Worm (Caenorhabditis elegans): Measurements from ENCODE around the gene F42A8.1.

Gene F42A8.1

DNA sequence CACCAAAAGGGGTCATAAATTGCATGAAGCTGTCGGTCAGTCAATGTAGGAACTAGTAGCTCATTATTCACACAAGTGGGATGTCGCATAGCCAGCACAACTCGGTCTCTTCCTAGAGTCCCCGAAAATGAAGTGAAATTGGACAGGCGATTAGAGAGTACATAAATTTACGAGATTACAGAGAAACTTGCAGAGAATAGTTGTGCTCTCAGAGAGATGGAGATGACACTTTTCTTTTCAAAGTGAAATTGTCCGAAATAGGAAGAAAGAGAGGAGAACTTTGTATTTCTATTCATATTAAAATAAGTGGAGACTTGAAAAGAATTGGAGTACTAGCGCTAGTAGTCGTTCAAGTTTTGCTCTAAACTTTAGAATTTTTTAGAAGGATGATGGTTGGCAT, 40.8 kb downstream of the F42A8.1 start:
- TF ChIP-seq mab-5 (tag; optimal IDR thresholded peaks at IDR 0.05) (no peak), sma-9 (GFP tag; optimal IDR thresholded peaks at IDR 0.05) (peak; percentile 32), sma-9 (tag; optimal IDR thresholded peaks at IDR 0.05) (no peak), dmd-4 (tag; optimal IDR thresholded peaks at IDR 0.05) (no peak), lsy-2 (tag; optimal IDR thresholded peaks at IDR 0.05) (peak in 1 of 2 experiments; percentile 15), unc-55 (GFP tag; optimal IDR thresholded peaks at IDR 0.05) (peak; percentile 48)

DNA sequence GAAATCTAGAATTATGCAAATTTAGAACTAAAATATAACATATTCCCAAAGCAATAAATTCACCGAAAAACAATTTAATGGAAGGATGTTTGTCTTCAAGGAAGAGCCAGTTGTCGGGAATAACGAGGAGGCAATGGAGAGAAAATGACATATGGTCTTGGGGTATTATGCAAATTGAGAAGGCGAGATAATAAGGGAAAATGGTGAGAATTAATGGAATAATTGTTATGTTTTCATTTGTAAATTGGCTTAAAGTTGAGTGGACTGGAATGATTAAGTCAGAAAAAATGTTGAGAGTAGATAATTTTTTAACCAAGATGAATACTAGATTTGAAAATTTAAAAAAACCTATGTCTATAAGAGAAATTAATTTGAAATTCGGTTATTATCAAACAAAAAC, 41.5 kb downstream of the F42A8.1 start:
- TF ChIP-seq nhr-10 (tag; optimal IDR thresholded peaks at IDR 0.05) (no peak), ztf-4 (tag; optimal IDR thresholded peaks at IDR 0.05) (no peak), zag-1 (tag; optimal IDR thresholded peaks at IDR 0.05) (no peak), aly-2 (tag; optimal IDR thresholded peaks at IDR 0.05) (no peak), lin-39 (tag; optimal IDR thresholded peaks at IDR 0.05) (no peak), sma-3 (GFP tag; optimal IDR thresholded peaks at IDR 0.05) (no peak), nhr-11 (tag; optimal IDR thresholded peaks at IDR 0.05) (no peak), mab-5 (tag; optimal IDR thresholded peaks at IDR 0.05) (no peak), R02D3.7 (tag; optimal IDR thresholded peaks at IDR 0.05) (no peak)

DNA sequence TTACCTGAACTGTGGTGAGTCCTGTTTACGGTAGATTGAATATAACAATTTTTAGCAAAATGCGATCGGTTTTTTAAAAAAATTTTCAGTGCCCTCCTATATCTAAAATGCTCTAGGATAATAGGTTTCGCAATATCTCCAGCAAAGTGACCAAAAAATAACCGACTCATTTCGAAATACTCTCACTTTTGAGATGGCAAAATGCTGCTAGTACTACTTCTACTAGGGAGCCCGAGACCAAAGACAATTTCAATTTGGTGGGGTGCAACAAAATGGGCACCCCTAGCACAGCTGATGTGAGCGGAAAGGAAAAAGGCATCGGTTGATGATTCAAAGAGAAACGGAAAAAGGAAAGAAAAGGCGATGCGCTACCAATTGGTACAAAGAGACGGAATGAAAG, 42.8 kb downstream of the F42A8.1 start:
- TF ChIP-seq unc-55 (GFP tag; optimal IDR thresholded peaks at IDR 0.05): peak; percentile 9
- no peak for TF ChIP-seq unc-62 (GFP tag; optimal IDR thresholded peaks at IDR 0.05)
- TF ChIP-seq zag-1 (tag; optimal IDR thresholded peaks at IDR 0.05): no peak
- no peak for TF ChIP-seq dmd-4 (tag; optimal IDR thresholded peaks at IDR 0.05)
- no peak for TF ChIP-seq C34F6.9 (tag; optimal IDR thresholded peaks at IDR 0.05)
- TF ChIP-seq mab-5 (tag; optimal IDR thresholded peaks at IDR 0.05): no peak
- TF ChIP-seq nhr-25 (tag; optimal IDR thresholded peaks at IDR 0.05): no peak

DNA sequence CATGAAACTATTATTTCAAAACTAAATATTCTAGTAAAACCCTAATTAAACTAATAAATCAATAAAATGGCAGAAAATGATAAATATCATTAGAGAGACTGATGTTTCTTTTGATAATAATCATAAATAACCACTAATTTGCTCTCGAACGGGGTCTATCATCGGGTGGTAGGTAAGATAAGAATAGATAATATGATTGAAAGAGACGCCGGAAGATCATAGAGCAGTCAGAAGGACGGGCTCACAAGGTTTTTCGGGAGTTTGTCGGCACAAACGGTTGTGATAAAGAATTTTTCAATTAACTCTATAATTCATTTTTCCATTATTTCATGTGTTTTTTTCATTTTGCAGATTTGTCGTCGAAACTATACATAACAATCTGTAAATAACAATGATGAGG, 45.3 kb downstream of the F42A8.1 start:
- TF ChIP-seq F13H6.1 (tag; optimal IDR thresholded peaks at IDR 0.05): peak; percentile 42
- TF ChIP-seq egl-27 (tag; optimal IDR thresholded peaks at IDR 0.05): no peak
- TF ChIP-seq crh-2 (tag; optimal IDR thresholded peaks at IDR 0.05): peak; percentile 14
- no peak for TF ChIP-seq ZK546.5 (tag; optimal IDR thresholded peaks at IDR 0.05)
- peak; percentile 91 for TF ChIP-seq fos-1 (tag; optimal IDR thresholded peaks at IDR 0.05)
- no peak for TF ChIP-seq mab-5 (tag; optimal IDR thresholded peaks at IDR 0.05)
- TF ChIP-seq sma-9 (GFP tag; optimal IDR thresholded peaks at IDR 0.05): peak; percentile 34
- TF ChIP-seq sma-9 (tag; optimal IDR thresholded peaks at IDR 0.05): no peak
- TF ChIP-seq nhr-237 (tag; optimal IDR thresholded peaks at IDR 0.05): no peak
- TF ChIP-seq R02D3.7 (tag; optimal IDR thresholded peaks at IDR 0.05): no peak

DNA sequence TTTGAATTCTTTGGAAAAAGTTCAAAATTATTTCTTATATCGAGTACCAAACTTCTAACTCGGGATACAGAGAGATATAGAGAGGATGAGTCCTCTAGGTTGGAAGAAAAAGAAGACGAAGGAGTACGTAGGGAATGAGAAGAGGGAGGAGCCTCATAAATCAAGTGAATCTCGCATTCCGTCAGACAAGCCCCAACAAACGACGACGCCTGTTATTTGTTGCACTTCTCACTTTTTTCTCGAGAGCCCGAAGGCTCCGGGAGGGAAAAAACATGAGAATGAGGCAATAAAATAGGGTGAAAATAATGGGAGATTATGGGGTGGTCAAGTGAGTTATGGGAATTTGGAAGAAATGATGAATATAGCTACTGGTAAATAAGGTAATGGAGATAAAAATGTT, 46.7 kb downstream of the F42A8.1 start:
- peak; percentile 25 for TF ChIP-seq nhr-129 (tag; optimal IDR thresholded peaks at IDR 0.05)
- TF ChIP-seq nhr-6 (tag; optimal IDR thresholded peaks at IDR 0.05): no peak
- peak; percentile 93 for TF ChIP-seq mab-5 (tag; optimal IDR thresholded peaks at IDR 0.05)
- peak; percentile 23 for TF ChIP-seq unc-55 (GFP tag; optimal IDR thresholded peaks at IDR 0.05)
- TF ChIP-seq lsy-2 (tag; optimal IDR thresholded peaks at IDR 0.05): peak in 1 of 2 experiments; percentile 21
- peak; percentile 1 for TF ChIP-seq F13H6.1 (tag; optimal IDR thresholded peaks at IDR 0.05)
- TF ChIP-seq gmeb-1 (tag; optimal IDR thresholded peaks at IDR 0.05): no peak
- no peak for TF ChIP-seq ztf-11 (tag; optimal IDR thresholded peaks at IDR 0.05)
- peak; percentile 23 for TF ChIP-seq sma-9 (GFP tag; optimal IDR thresholded peaks at IDR 0.05)
- no peak for TF ChIP-seq sma-9 (tag; optimal IDR thresholded peaks at IDR 0.05)

DNA sequence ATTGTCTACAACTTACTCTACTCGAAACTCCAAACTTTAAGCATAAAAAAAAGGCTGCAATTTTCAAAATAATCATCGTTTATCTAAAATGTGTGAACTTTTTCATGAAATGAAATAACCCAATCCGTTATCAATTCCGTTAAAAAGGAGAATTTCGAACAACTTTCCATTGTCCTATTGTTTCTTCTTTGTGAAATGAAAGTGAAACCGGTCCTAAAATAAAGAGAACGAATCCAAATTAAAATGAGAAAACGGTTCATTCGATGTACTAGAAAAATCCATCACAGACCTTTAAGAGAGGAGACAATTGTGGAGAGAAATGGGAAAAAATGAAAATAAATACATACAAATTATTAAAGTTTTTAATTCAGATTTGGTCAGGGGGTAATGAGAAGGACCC, 50.7 kb downstream of the F42A8.1 start, which contains the start of gene C01G6.9:
Gene C01G6.9 (minus strand): TSS at position 141 of the 400 bp plus-strand sequence.
- no peak for TF ChIP-seq ZK546.5 (tag; optimal IDR thresholded peaks at IDR 0.05)
- no peak for TF ChIP-seq unc-39 (tag; optimal IDR thresholded peaks at IDR 0.05)
- no peak for TF ChIP-seq lin-39 (tag; optimal IDR thresholded peaks at IDR 0.05)
- no peak for TF ChIP-seq gmeb-1 (tag; optimal IDR thresholded peaks at IDR 0.05)
- no peak for TF ChIP-seq lin-13 (GFP tag; optimal IDR thresholded peaks at IDR 0.05)
- TF ChIP-seq mdl-1 (tag; optimal IDR thresholded peaks at IDR 0.05): no peak
- no peak for TF ChIP-seq lin-11 (tag; optimal IDR thresholded peaks at IDR 0.05)
- TF ChIP-seq nhr-6 (tag; optimal IDR thresholded peaks at IDR 0.05): no peak
- no peak for TF ChIP-seq dmd-4 (tag; optimal IDR thresholded peaks at IDR 0.05)
- no peak for TF ChIP-seq nhr-10 (tag; optimal IDR thresholded peaks at IDR 0.05)
- TF ChIP-seq nhr-23 (tag; optimal IDR thresholded peaks at IDR 0.05): no peak
- no peak for TF ChIP-seq alr-1 (tag; optimal IDR thresholded peaks at IDR 0.05)
- no peak for TF ChIP-seq blmp-1 (tag; optimal IDR thresholded peaks at IDR 0.05; ENCODE audit: insufficient read depth)
- no peak for TF ChIP-seq mbf-1 (tag; optimal IDR thresholded peaks at IDR 0.05)
- TF ChIP-seq unc-55 (GFP tag; optimal IDR thresholded peaks at IDR 0.05): no peak
- TF ChIP-seq ceh-16 (tag; optimal IDR thresholded peaks at IDR 0.05): no peak
- TF ChIP-seq mab-5 (tag; optimal IDR thresholded peaks at IDR 0.05): no peak
- TF ChIP-seq nhr-77 (tag; optimal IDR thresholded peaks at IDR 0.05): no peak
- TF ChIP-seq Y55F3AM.14 (GFP tag; optimal IDR thresholded peaks at IDR 0.05): no peak

Measured in whole organism, L2 larva.